Fruit fly (Drosophila melanogaster) Kc167 (cell line): ENCODE results near the gene CG6893.

Experiments used
- Sin3A ChIP-seq: fragments of >200 bp; optimal IDR thresholded peaks from 2 replicates; lab custom pipeline; 2018; ENCODE audit warnings: missing external identifiers
- insv ChIP-seq: fragments of >200 bp; optimal IDR thresholded peaks from 3 replicates; lab custom pipeline; 2018; ENCODE audit warnings: missing external identifiers
- psq ChIP-seq: fragments of >200 bp; optimal IDR thresholded peaks from 2 replicates; lab custom pipeline; 2017; ENCODE audit warnings: missing external identifiers

dm6 chr3L:18744188-18744587, 50.2 kb downstream of the CG6893 start, which contains the start of gene CG6885:
- TF ChIP-seq psq (lab: Kevin White, UChicago) (no peak), insv (lab: Kevin White, UChicago) (no peak), Sin3A (lab: Kevin White, UChicago) (no peak)
